Fruit fly (Drosophila melanogaster): Measurements from ENCODE around the gene tna.

- TF ChIP-seq Opbp (GFP tag; IDR thresholded peaks at IDR 0.05; ENCODE audit: partially characterized antibody) (no peak), crp (GFP tag; optimal IDR thresholded peaks at IDR 0.05) (no peak), gcm2 (GFP tag; optimal IDR thresholded peaks at IDR 0.05) (no peak), fru (optimal IDR thresholded peaks at IDR 0.05) (no peak), ttk (GFP tag; IDR thresholded peaks at IDR 0.05) (no peak), Nf-YB (GFP tag; optimal IDR thresholded peaks at IDR 0.05) (no peak), so (GFP tag; IDR thresholded peaks at IDR 0.05) (no peak), inv (GFP tag; IDR thresholded peaks at IDR 0.05; ENCODE audit: partially characterized antibody) (no peak), CG16813 (GFP tag; IDR thresholded peaks at IDR 0.05; ENCODE audit: partially characterized antibody) (no peak), eyg (GFP tag; optimal IDR thresholded peaks at IDR 0.05) (no peak), Usf (GFP tag; optimal IDR thresholded peaks at IDR 0.05) (no peak), Oli (tag; optimal IDR thresholded peaks at IDR 0.05) (no peak), crc (GFP tag; optimal IDR thresholded peaks at IDR 0.05) (no peak), Bteb2 (GFP tag; optimal IDR thresholded peaks at IDR 0.05) (no peak)
These were observed 6.2 kb upstream of the tna start for dm6 chr3L:10829160-10829559.

Data from whole organism, embryonic.